Worm (Caenorhabditis elegans) whole organism, mixed stage, embryonic: ENCODE measurements around the gene T13C5.10.

ENCODE experiments used
- M03D4.4 ChIP-seq: sonication (generic microtip); optimal IDR thresholded peaks from 2 replicates; lab custom pipeline; 2017; ENCODE audit warnings: mild to moderate bottlenecking, missing genetic modification characterization, missing compliant biosample characterization
- bed-3 ChIP-seq: fragments of 200-800 bp; sonication (Bioruptor generic); optimal IDR thresholded peaks from 3 replicates; lab custom pipeline; 2018; ENCODE audit warnings: mild to moderate bottlenecking, missing genetic modification characterization, moderate library complexity, missing compliant biosample characterization
- blmp-1 ChIP-seq: fragments of 150-350 bp; optimal IDR thresholded peaks from 2 replicates; lab custom pipeline; 2014; ENCODE audit warnings: missing biosample characterization, missing genetic modification characterization
- ceh-39 ChIP-seq: fragments of 150-350 bp; optimal IDR thresholded peaks from 2 replicates; lab custom pipeline; 2014; ENCODE audit warnings: missing biosample characterization, missing genetic modification characterization
- ceh-43 ChIP-seq: fragments of 200-800 bp; sonication (Bioruptor generic); optimal IDR thresholded peaks from 2 replicates; lab custom pipeline; 2018; ENCODE audit warnings: mild to moderate bottlenecking, missing genetic modification characterization, moderate library complexity, missing compliant biosample characterization
- ceh-83 ChIP-seq: fragments of 200-800 bp; sonication (Bioruptor generic); optimal IDR thresholded peaks from 2 replicates; lab custom pipeline; 2018; ENCODE audit warnings: mild to moderate bottlenecking, missing genetic modification characterization, missing compliant biosample characterization
- ces-1 ChIP-seq: fragments of 150-350 bp; optimal IDR thresholded peaks from 2 replicates; lab custom pipeline; 2014; ENCODE audit warnings: missing biosample characterization, missing genetic modification reagents, missing genetic modification characterization
- cnd-1 ChIP-seq: fragments of 200-800 bp; sonication (Bioruptor generic); optimal IDR thresholded peaks from 2 replicates; lab custom pipeline; 2018; ENCODE audit warnings: mild to moderate bottlenecking, missing genetic modification characterization, missing compliant biosample characterization
- drap-1 ChIP-seq: fragments of 200-800 bp; sonication (Bioruptor generic); optimal IDR thresholded peaks from 3 replicates; lab custom pipeline; 2018; ENCODE audit warnings: mild to moderate bottlenecking, missing genetic modification characterization, missing compliant biosample characterization
- elt-1 ChIP-seq: sonication (generic microtip); optimal IDR thresholded peaks from 2 replicates; lab custom pipeline; 2017; ENCODE audit warnings: missing genetic modification characterization, mild to moderate bottlenecking, missing compliant biosample characterization, antibody characterized with exemption, moderate library complexity, borderline replicate concordance; ENCODE audit not compliant: insufficient read depth
- elt-3 ChIP-seq: fragments of 150-350 bp; optimal IDR thresholded peaks from 2 replicates; lab custom pipeline; 2014; ENCODE audit warnings: missing biosample characterization, missing genetic modification characterization
- flh-1 ChIP-seq: fragments of 200-800 bp; sonication (Bioruptor generic); optimal IDR thresholded peaks from 2 replicates; lab custom pipeline; 2018; ENCODE audit warnings: mild to moderate bottlenecking, missing genetic modification characterization, moderate library complexity, missing compliant biosample characterization
- ham-2 ChIP-seq: fragments of 200-800 bp; sonication (Bioruptor generic); optimal IDR thresholded peaks from 2 replicates; lab custom pipeline; 2018; ENCODE audit warnings: mild to moderate bottlenecking, missing genetic modification characterization, missing compliant biosample characterization
- hlh-1 ChIP-seq: fragments of 150-350 bp; optimal IDR thresholded peaks from 2 replicates; lab custom pipeline; 2014; ENCODE audit warnings: missing biosample characterization, missing genetic modification reagents, missing genetic modification characterization
- lin-13 ChIP-seq: fragments of 150-350 bp; optimal IDR thresholded peaks from 2 replicates; lab custom pipeline; 2014; ENCODE audit warnings: missing biosample characterization, missing genetic modification characterization
- lin-32 ChIP-seq: fragments of 200-800 bp; sonication (Bioruptor generic); optimal IDR thresholded peaks from 2 replicates; lab custom pipeline; 2018; ENCODE audit warnings: mild to moderate bottlenecking, missing genetic modification characterization, missing compliant biosample characterization
- lsy-2 ChIP-seq: fragments of 150-350 bp; optimal IDR thresholded peaks from 2 replicates; lab custom pipeline; 2014; ENCODE audit warnings: missing biosample characterization, missing genetic modification characterization
- mab-5 ChIP-seq: fragments of 150-350 bp; optimal IDR thresholded peaks from 2 replicates; lab custom pipeline; 2014; ENCODE audit warnings: missing biosample characterization, missing genetic modification characterization
- mep-1 ChIP-seq: fragments of 150-350 bp; optimal IDR thresholded peaks from 2 replicates; lab custom pipeline; 2017; ENCODE audit warnings: missing biosample characterization, missing genetic modification reagents, missing genetic modification characterization, inconsistent platforms
- mls-2 ChIP-seq: sonication (generic microtip); optimal IDR thresholded peaks from 2 replicates; lab custom pipeline; 2016; ENCODE audit warnings: mild to moderate bottlenecking, missing genetic modification characterization, moderate library complexity, missing compliant biosample characterization
- nhr-12 ChIP-seq: fragments of 150-350 bp; optimal IDR thresholded peaks from 2 replicates; lab custom pipeline; 2014; ENCODE audit warnings: missing biosample characterization, missing genetic modification characterization
- nhr-2 ChIP-seq: fragments of 150-350 bp; optimal IDR thresholded peaks from 2 replicates; lab custom pipeline; 2014; ENCODE audit warnings: missing biosample characterization, missing genetic modification characterization
- nhr-237 ChIP-seq: fragments of 150-350 bp; optimal IDR thresholded peaks from 2 replicates; lab custom pipeline; 2014; ENCODE audit warnings: missing biosample characterization, missing genetic modification characterization
- nhr-28 ChIP-seq: fragments of 150-350 bp; optimal IDR thresholded peaks from 2 replicates; lab custom pipeline; 2014; ENCODE audit warnings: missing biosample characterization, missing genetic modification characterization
- nhr-76 ChIP-seq: sonication (generic microtip); optimal IDR thresholded peaks from 2 replicates; lab custom pipeline; 2017; ENCODE audit warnings: missing biosample characterization, missing genetic modification characterization
- pha-4 ChIP-seq: fragments of 150-350 bp; optimal IDR thresholded peaks from 2 replicates; lab custom pipeline; 2018; ENCODE audit warnings: missing biosample characterization, missing genetic modification reagents, missing genetic modification characterization
- sem-2 ChIP-seq: fragments of 200-800 bp; sonication (Bioruptor generic); optimal IDR thresholded peaks from 2 replicates; lab custom pipeline; 2018; ENCODE audit warnings: mild to moderate bottlenecking, missing genetic modification characterization, missing compliant biosample characterization
- snpc-4 ChIP-seq: fragments of 150-350 bp; optimal IDR thresholded peaks from 2 replicates; lab custom pipeline; 2014; ENCODE audit warnings: missing biosample characterization, missing genetic modification characterization
- sptf-1 ChIP-seq: sonication (generic microtip); optimal IDR thresholded peaks from 2 replicates; lab custom pipeline; 2017; ENCODE audit warnings: mild to moderate bottlenecking, missing genetic modification characterization, moderate library complexity, missing compliant biosample characterization
- unc-120 ChIP-seq: sonication (generic microtip); optimal IDR thresholded peaks from 2 replicates; lab custom pipeline; 2017; ENCODE audit warnings: missing genetic modification characterization, missing compliant biosample characterization; ENCODE audit not compliant: poor library complexity, severe bottlenecking
- unc-39 ChIP-seq: fragments of 150-350 bp; optimal IDR thresholded peaks from 2 replicates; lab custom pipeline; 2014; ENCODE audit warnings: missing biosample characterization, missing genetic modification characterization
- unc-62 ChIP-seq: fragments of 150-350 bp; optimal IDR thresholded peaks from 2 replicates; lab custom pipeline; 2014; ENCODE audit warnings: missing biosample characterization, missing genetic modification reagents, missing genetic modification characterization
- zip-8 ChIP-seq: fragments of 150-350 bp; optimal IDR thresholded peaks from 2 replicates; lab custom pipeline; 2014; ENCODE audit warnings: missing biosample characterization, missing genetic modification characterization
- ztf-11 ChIP-seq: fragments of 150-350 bp; optimal IDR thresholded peaks from 2 replicates; lab custom pipeline; 2014; ENCODE audit warnings: missing biosample characterization, missing genetic modification characterization

T13C5.10 gene

ce11 chrX:6187848-6188247 lies at the start of gene T13C5.10:
Gene T13C5.10 (plus strand): TSS chrX:6188148.
- TF ChIP-seq ceh-83 (GFP tag; lab: Kevin White, UChicago): no peak
- no peak for TF ChIP-seq ztf-11 (tag; lab: Kevin White, UChicago)
- TF ChIP-seq snpc-4: no peak
- no peak for TF ChIP-seq nhr-12 (tag; lab: Kevin White, UChicago)
- TF ChIP-seq nhr-76: no peak
- no peak for TF ChIP-seq M03D4.4
- TF ChIP-seq ceh-39: no peak
- no peak for TF ChIP-seq elt-1 (tag; lab: Kevin White, UChicago)
- TF ChIP-seq unc-62 (GFP tag; lab: Kevin White, UChicago): no peak

ce11 chrX:6138243-6138642 lies 49.7 kb upstream of the T13C5.10 start, which contains the start of gene Y72A10A.1:
Gene Y72A10A.1 (minus strand): TSS chrX:6138343.
- TF ChIP-seq hlh-1 (no peak), flh-1 (GFP tag; lab: Kevin White, UChicago) (no peak), mab-5 (tag; lab: Kevin White, UChicago) (no peak), nhr-76 (no peak), cnd-1 (no peak), ham-2 (GFP tag; lab: Kevin White, UChicago) (no peak), nhr-28 (tag; lab: Kevin White, UChicago) (no peak), lsy-2 (tag; lab: Kevin White, UChicago) (no peak), nhr-2 (tag; lab: Kevin White, UChicago) (no peak), elt-3 (no peak), ceh-39 (no peak)

- no peak for TF ChIP-seq zip-8
- peak; percentile 81 for TF ChIP-seq unc-62 (GFP tag; lab: Kevin White, UChicago)
- TF ChIP-seq unc-120 (tag; lab: Kevin White, UChicago): peak; percentile 45
- TF ChIP-seq hlh-1: peak; percentile 94
Observed at ce11 chrX:6145921-6146320, 42.0 kb upstream of the T13C5.10 start.

- no peak for TF ChIP-seq lin-13 (tag; lab: Kevin White, UChicago)
- TF ChIP-seq sem-2 (GFP tag; lab: Kevin White, UChicago): no peak
- TF ChIP-seq mls-2 (tag; lab: Kevin White, UChicago): no peak
- TF ChIP-seq unc-62 (GFP tag; lab: Kevin White, UChicago): no peak
- TF ChIP-seq ztf-11 (tag; lab: Kevin White, UChicago): no peak
- no peak for TF ChIP-seq zip-8
- TF ChIP-seq nhr-12 (tag; lab: Kevin White, UChicago): no peak
- TF ChIP-seq bed-3 (GFP tag; lab: Kevin White, UChicago): no peak
- TF ChIP-seq elt-1 (tag; lab: Kevin White, UChicago): no peak
- TF ChIP-seq nhr-28 (tag; lab: Kevin White, UChicago): no peak
- TF ChIP-seq unc-39 (tag; lab: Kevin White, UChicago): no peak
- TF ChIP-seq hlh-1: no peak
- TF ChIP-seq ceh-43 (GFP tag; lab: Kevin White, UChicago): no peak
- no peak for TF ChIP-seq lin-32 (GFP tag; lab: Kevin White, UChicago)
- TF ChIP-seq cnd-1: no peak
- TF ChIP-seq flh-1 (GFP tag; lab: Kevin White, UChicago): no peak
- TF ChIP-seq, all 35 proteins: peak for 0
Observed at ce11 chrX:6150449-6150848, 37.5 kb upstream of the T13C5.10 start, which contains the start of gene tag-275. Gene tag-275 (minus strand): TSS chrX:6150549.

ce11 chrX:6150949-6151519 lies 36.9 kb upstream of the T13C5.10 start:
- TF ChIP-seq snpc-4 (no peak), ces-1 (GFP tag; lab: Kevin White, UChicago) (no peak), lsy-2 (tag; lab: Kevin White, UChicago) (no peak), nhr-2 (tag; lab: Kevin White, UChicago) (peak; percentile 47), ceh-43 (GFP tag; lab: Kevin White, UChicago) (no peak), zip-8 (no peak), cnd-1 (no peak), ham-2 (GFP tag; lab: Kevin White, UChicago) (no peak), nhr-12 (tag; lab: Kevin White, UChicago) (no peak), mls-2 (tag; lab: Kevin White, UChicago) (peak; percentile 37), hlh-1 (peak; percentile 75), ceh-39 (no peak), mep-1 (tag; lab: Kevin White, UChicago) (no peak), ceh-83 (GFP tag; lab: Kevin White, UChicago) (no peak), pha-4 (tag; lab: Kevin White, UChicago) (no peak), nhr-28 (tag; lab: Kevin White, UChicago) (no peak), drap-1 (GFP tag; lab: Kevin White, UChicago) (no peak), elt-1 (tag; lab: Kevin White, UChicago) (no peak), nhr-237 (tag; lab: Kevin White, UChicago) (no peak), unc-62 (GFP tag; lab: Kevin White, UChicago) (peak; percentile 2), unc-120 (tag; lab: Kevin White, UChicago) (peak; percentile 51), elt-3 (no peak), flh-1 (GFP tag; lab: Kevin White, UChicago) (no peak), M03D4.4 (no peak), blmp-1 (tag; lab: Kevin White, UChicago) (no peak), sptf-1 (tag; lab: Kevin White, UChicago) (peak; percentile 15)
- TF ChIP-seq, all 35 proteins: peak for 6
